Fruit fly (Drosophila melanogaster) whole organism, prepupa: ENCODE results near the gene Cdk12.

ENCODE experiments used
- Blimp-1 ChIP-seq: fragments of 200-800 bp; sonication (Bioruptor generic); optimal IDR thresholded peaks from 3 replicates; lab custom pipeline; 2017; ENCODE audit warnings: missing biosample characterization, missing genetic modification characterization, mild to moderate bottlenecking, moderate library complexity, missing genetic modification reagents
- CG10669 ChIP-seq: fragments of 200-800 bp; sonication (Bioruptor generic); optimal IDR thresholded peaks from 3 replicates; lab custom pipeline; 2018; ENCODE audit warnings: missing biosample characterization, mild to moderate bottlenecking, missing genetic modification characterization, moderate library complexity
- CG11762 ChIP-seq: fragments of 200-800 bp; sonication (Bioruptor generic); optimal IDR thresholded peaks from 3 replicates; lab custom pipeline; 2016; ENCODE audit warnings: missing biosample characterization, missing genetic modification characterization; ENCODE audit not compliant: insufficient read depth
- CG11902 ChIP-seq: fragments of 200-800 bp; sonication (Bioruptor generic); optimal IDR thresholded peaks from 3 replicates; lab custom pipeline; 2016; ENCODE audit warnings: missing biosample characterization, missing genetic modification characterization
- CG15336 ChIP-seq: fragments of 200-800 bp; sonication (Bioruptor generic); IDR thresholded peaks from 2 replicates; pipeline ENCODE4 v1.3.6; 2022; ENCODE audit warnings: missing biosample characterization, missing genetic modification characterization
- CG1621 ChIP-seq: fragments of 200-800 bp; sonication (Bioruptor generic); optimal IDR thresholded peaks from 3 replicates; lab custom pipeline; 2018; ENCODE audit warnings: missing biosample characterization, mild to moderate bottlenecking, missing genetic modification characterization
- CG31627 ChIP-seq: fragments of 200-800 bp; sonication (Bioruptor generic); optimal IDR thresholded peaks from 3 replicates; lab custom pipeline; 2016; ENCODE audit warnings: missing biosample characterization, missing genetic modification characterization
- CG32006 ChIP-seq: fragments of 200-800 bp; sonication (Bioruptor generic); optimal IDR thresholded peaks from 3 replicates; lab custom pipeline; 2017; ENCODE audit warnings: missing biosample characterization, mild to moderate bottlenecking, missing genetic modification characterization
- CG34406 ChIP-seq: fragments of 200-800 bp; sonication (Bioruptor generic); optimal IDR thresholded peaks from 3 replicates; lab custom pipeline; 2016; ENCODE audit warnings: missing biosample characterization, missing genetic modification characterization
- CG3919 ChIP-seq: fragments of 200-800 bp; sonication (Bioruptor generic); optimal IDR thresholded peaks from 3 replicates; lab custom pipeline; 2016; ENCODE audit warnings: missing biosample characterization, missing genetic modification characterization
- CG4318 ChIP-seq: fragments of 200-800 bp; sonication (Bioruptor generic); optimal IDR thresholded peaks from 3 replicates; lab custom pipeline; 2017; ENCODE audit warnings: missing biosample characterization, mild to moderate bottlenecking, missing genetic modification characterization
- CG6163 ChIP-seq: fragments of 200-800 bp; sonication (Bioruptor generic); IDR thresholded peaks from 3 replicates; pipeline ENCODE4 v1.3.6; 2022; ENCODE audit warnings: missing biosample characterization, missing genetic modification characterization
- CG6792 ChIP-seq: fragments of 200-800 bp; sonication (Bioruptor generic); optimal IDR thresholded peaks from 3 replicates; lab custom pipeline; 2016; ENCODE audit warnings: missing biosample characterization, missing genetic modification characterization
- CG6808 ChIP-seq: fragments of 200-800 bp; sonication (Bioruptor generic); optimal IDR thresholded peaks from 3 replicates; lab custom pipeline; 2017; ENCODE audit warnings: missing biosample characterization, missing genetic modification characterization, mild to moderate bottlenecking, moderate library complexity, missing genetic modification reagents
- CG6854 ChIP-seq: fragments of 200-800 bp; sonication (Bioruptor generic); optimal IDR thresholded peaks from 2 replicates; lab custom pipeline; 2017; ENCODE audit warnings: missing biosample characterization, mild to moderate bottlenecking, missing genetic modification characterization
- CG7368 ChIP-seq: fragments of 200-800 bp; sonication (Bioruptor generic); optimal IDR thresholded peaks from 3 replicates; lab custom pipeline; 2016; ENCODE audit warnings: missing biosample characterization, missing genetic modification characterization
- CG8119 ChIP-seq: fragments of 200-800 bp; sonication (Bioruptor generic); IDR thresholded peaks from 3 replicates; pipeline ENCODE4 v1.3.6; 2022; ENCODE audit warnings: missing biosample characterization, missing genetic modification characterization
- CG8319 ChIP-seq: fragments of 200-800 bp; sonication (Bioruptor generic); optimal IDR thresholded peaks from 3 replicates; lab custom pipeline; 2016; ENCODE audit warnings: missing biosample characterization, missing genetic modification characterization
- CG8632 ChIP-seq: fragments of 200-800 bp; sonication (Bioruptor generic); optimal IDR thresholded peaks from 3 replicates; lab custom pipeline; 2016; ENCODE audit warnings: missing biosample characterization, missing genetic modification characterization
- Eip78C ChIP-seq: fragments of 200-800 bp; sonication (Bioruptor generic); peaks from one replicate; lab custom pipeline; 2016; ENCODE audit warnings: missing biosample characterization, missing genetic modification characterization
- Ets21C ChIP-seq: fragments of 200-800 bp; sonication (Bioruptor generic); optimal IDR thresholded peaks from 3 replicates; lab custom pipeline; 2016; ENCODE audit warnings: missing biosample characterization, missing genetic modification characterization
- Gug ChIP-seq: fragments of 200-800 bp; sonication (Bioruptor generic); IDR thresholded peaks from 2 replicates; pipeline ENCODE4 v1.3.6; 2022; ENCODE audit warnings: missing biosample characterization, missing genetic modification characterization
- Hr38 ChIP-seq: sonication (Bioruptor generic); optimal IDR thresholded peaks from 2 replicates; lab custom pipeline; 2016; ENCODE audit warnings: missing biosample characterization, missing genetic modification characterization
- Hr39 ChIP-seq: fragments of 200-800 bp; sonication (Bioruptor generic); optimal IDR thresholded peaks from 2 replicates; lab custom pipeline; 2016; ENCODE audit warnings: missing biosample characterization, missing genetic modification characterization
- Hr4 ChIP-seq: fragments of 200-800 bp; sonication (Bioruptor generic); optimal IDR thresholded peaks from 3 replicates; lab custom pipeline; 2016; ENCODE audit warnings: missing biosample characterization, missing genetic modification characterization
- Lpt ChIP-seq: fragments of 200-800 bp; sonication (Bioruptor generic); optimal IDR thresholded peaks from 3 replicates; lab custom pipeline; 2016; ENCODE audit warnings: missing biosample characterization, missing genetic modification characterization
- Met ChIP-seq: fragments of 200-800 bp; sonication (Bioruptor generic); optimal IDR thresholded peaks from 3 replicates; lab custom pipeline; 2016; ENCODE audit warnings: missing biosample characterization, missing genetic modification characterization
- Sox15 ChIP-seq: fragments of 200-800 bp; sonication (Bioruptor generic); optimal IDR thresholded peaks from 3 replicates; lab custom pipeline; 2016; ENCODE audit warnings: missing biosample characterization, missing genetic modification characterization
- achi ChIP-seq: fragments of 200-800 bp; sonication (Bioruptor generic); optimal IDR thresholded peaks from 3 replicates; lab custom pipeline; 2016; ENCODE audit warnings: missing biosample characterization, missing genetic modification characterization
- cyc ChIP-seq: fragments of 200-800 bp; sonication (Bioruptor generic); optimal IDR thresholded peaks from 3 replicates; lab custom pipeline; 2016; ENCODE audit warnings: missing biosample characterization, missing genetic modification characterization
- dsx ChIP-seq: fragments of 200-800 bp; optimal IDR thresholded peaks from 3 replicates; lab custom pipeline; 2019; ENCODE audit warnings: missing biosample characterization, mild to moderate bottlenecking, missing genetic modification characterization, moderate library complexity; ENCODE audit not compliant: poor library complexity, severe bottlenecking
- fd59A ChIP-seq: fragments of 200-800 bp; sonication (Bioruptor generic); optimal IDR thresholded peaks from 2 replicates; lab custom pipeline; 2017; ENCODE audit warnings: missing biosample characterization, mild to moderate bottlenecking, missing genetic modification characterization, missing genetic modification reagents
- fkh ChIP-seq: fragments of 200-800 bp; sonication (Bioruptor generic); optimal IDR thresholded peaks from 3 replicates; lab custom pipeline; 2017; ENCODE audit warnings: missing biosample characterization, mild to moderate bottlenecking, missing genetic modification characterization, moderate library complexity
- lz ChIP-seq: fragments of 200-800 bp; sonication (Bioruptor generic); optimal IDR thresholded peaks from 3 replicates; lab custom pipeline; 2016; ENCODE audit warnings: missing biosample characterization, missing genetic modification characterization
- net ChIP-seq: fragments of 200-800 bp; sonication (Bioruptor generic); optimal IDR thresholded peaks from 3 replicates; lab custom pipeline; 2016; ENCODE audit warnings: missing biosample characterization, missing genetic modification characterization
- pdm3 ChIP-seq: fragments of 200-800 bp; sonication (Bioruptor generic); optimal IDR thresholded peaks from 3 replicates; lab custom pipeline; 2016; ENCODE audit warnings: missing biosample characterization, missing genetic modification characterization
- ss ChIP-seq, 2 experiments: fragments of 200-800 bp; sonication (Bioruptor generic); optimal IDR thresholded peaks; 2 replicates in 1 of 2; 3 replicates in 1 of 2; lab custom pipeline; 2017 to 2018; ENCODE audit warnings: mild to moderate bottlenecking in 2 of 2, missing biosample characterization in 2 of 2, missing genetic modification characterization in 2 of 2, moderate library complexity in 1 of 2
- svp ChIP-seq: fragments of 200-800 bp; sonication (Bioruptor generic); peaks from one replicate; lab custom pipeline; 2016; ENCODE audit warnings: missing biosample characterization, missing genetic modification characterization
- topi ChIP-seq: fragments of 200-800 bp; sonication (Bioruptor generic); optimal IDR thresholded peaks from 3 replicates; lab custom pipeline; 2016; ENCODE audit warnings: missing biosample characterization, missing genetic modification characterization
- vri ChIP-seq: fragments of 200-800 bp; sonication (Bioruptor generic); optimal IDR thresholded peaks from 3 replicates; lab custom pipeline; 2016; ENCODE audit warnings: missing biosample characterization, mild to moderate bottlenecking, missing genetic modification characterization

Gene Cdk12

DNA sequence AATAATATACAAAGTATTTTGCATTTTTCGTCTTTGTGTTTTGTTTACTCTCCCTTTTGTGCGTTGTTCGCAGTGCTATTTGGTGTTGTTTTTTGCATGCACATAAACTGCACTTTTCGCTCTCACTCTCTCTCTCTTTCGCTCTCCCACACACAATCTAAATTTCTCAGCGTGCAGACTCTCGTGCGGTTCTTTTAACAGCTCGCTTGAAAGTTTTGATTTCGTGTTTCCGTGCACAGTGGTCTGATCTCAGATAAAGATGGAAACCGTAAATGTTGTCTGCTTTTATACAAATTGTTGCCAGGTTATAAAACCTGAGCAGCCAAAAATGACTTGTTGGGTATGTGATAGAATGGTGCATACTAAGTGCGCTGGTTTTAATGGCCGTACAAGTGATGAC, 30.7 kb upstream of the Cdk12 start:
- TF ChIP-seq CG15336 (peak; percentile 55; the same call in 1 of the 2 replicates), dsx (GFP tag; lab: Kevin White, UChicago) (peak; percentile 40), CG8119 (GFP tag; lab: Robert Waterston, UW) (peak; percentile 55), CG6163 (GFP tag; lab: Robert Waterston, UW) (peak; percentile 57; the same call in 2 of the 3 replicates)

DNA sequence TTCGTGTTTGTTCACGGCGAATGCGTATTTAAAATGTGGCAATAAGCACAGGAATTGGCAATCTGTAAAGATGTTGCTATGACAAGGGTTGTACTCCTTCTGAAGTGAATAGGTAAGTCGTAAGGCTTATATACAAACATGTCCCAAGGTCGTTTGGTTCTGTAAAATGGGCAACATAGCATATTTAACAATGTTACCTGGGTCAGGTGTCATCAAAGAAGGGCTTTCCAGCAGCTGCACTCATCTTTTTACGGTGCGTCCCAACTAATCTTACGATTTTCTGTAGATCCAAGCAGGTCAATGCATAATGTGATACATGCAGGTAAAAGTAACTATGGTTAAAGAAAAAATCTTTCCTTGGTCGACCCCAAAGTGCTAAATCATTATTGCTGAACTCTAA, 25.6 kb upstream of the Cdk12 start, which contains the start of gene Neu2:
Neu2 (minus strand) TSS at position 101 of the 400 bp plus-strand sequence.
- TF ChIP-seq CG4318 (GFP tag; lab: Kevin White, UChicago) (no peak), CG6792 (GFP tag; lab: Kevin White, UChicago) (no peak), net (GFP tag; lab: Kevin White, UChicago) (no peak), Blimp-1 (GFP tag; lab: Kevin White, UChicago) (no peak), Hr39 (GFP tag; lab: Kevin White, UChicago) (no peak), fd59A (GFP tag; lab: Kevin White, UChicago) (no peak), CG6163 (GFP tag; lab: Robert Waterston, UW) (no peak), CG10669 (GFP tag; lab: Kevin White, UChicago) (no peak), svp (GFP tag; lab: Kevin White, UChicago) (no peak), vri (no peak), CG7368 (no peak), CG32006 (GFP tag; lab: Kevin White, UChicago) (no peak), CG11902 (GFP tag; lab: Kevin White, UChicago) (no peak), cyc (no peak), topi (GFP tag; lab: Kevin White, UChicago) (no peak), Eip78C (no peak), Hr38 (GFP tag; lab: Kevin White, UChicago) (no peak), Sox15 (GFP tag; lab: Kevin White, UChicago) (no peak), Ets21C (no peak), Lpt (GFP tag; lab: Kevin White, UChicago) (no peak)

DNA sequence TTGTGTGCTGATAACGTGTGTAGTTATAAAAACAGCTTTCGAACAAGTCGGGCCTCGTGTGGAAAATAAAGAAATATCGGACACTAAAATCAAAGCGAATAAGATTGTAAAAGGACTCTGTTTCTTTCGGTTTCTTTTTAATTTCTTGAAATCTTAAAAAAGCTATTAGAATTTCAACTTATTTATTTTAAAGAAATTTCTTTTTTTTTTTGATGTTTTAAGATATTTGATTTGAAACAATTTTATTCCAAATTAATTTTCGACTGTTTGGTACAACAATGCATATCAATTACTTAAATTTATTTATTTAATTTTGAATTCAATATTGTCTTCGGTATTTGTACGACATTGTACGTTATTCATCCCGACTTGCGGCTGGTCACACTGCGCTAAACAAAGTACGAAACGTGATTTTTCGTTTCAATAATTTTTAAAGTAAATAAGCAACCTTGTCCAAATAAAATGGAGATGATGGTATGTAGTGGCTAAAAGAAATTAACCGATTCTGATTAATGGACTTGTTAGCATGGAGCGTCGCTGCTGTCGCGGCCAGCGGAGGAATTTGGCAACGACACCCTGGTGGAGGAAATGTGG, 23.3 kb upstream of the Cdk12 start, which contains the start of the genes CG7202 and CG7519:
CG7202 (minus strand) TSS at position 51 of the 594 bp plus-strand sequence.
CG7519 (plus strand) TSS at position 361 of the 594 bp plus-strand sequence.
- TF ChIP-seq fkh = peak; percentile 77
- no peak for TF ChIP-seq Gug (GFP tag; lab: Robert Waterston, UW)
- peak; percentile 90 for TF ChIP-seq dsx (GFP tag; lab: Kevin White, UChicago)
- TF ChIP-seq, all 60 proteins: peak for 2

DNA sequence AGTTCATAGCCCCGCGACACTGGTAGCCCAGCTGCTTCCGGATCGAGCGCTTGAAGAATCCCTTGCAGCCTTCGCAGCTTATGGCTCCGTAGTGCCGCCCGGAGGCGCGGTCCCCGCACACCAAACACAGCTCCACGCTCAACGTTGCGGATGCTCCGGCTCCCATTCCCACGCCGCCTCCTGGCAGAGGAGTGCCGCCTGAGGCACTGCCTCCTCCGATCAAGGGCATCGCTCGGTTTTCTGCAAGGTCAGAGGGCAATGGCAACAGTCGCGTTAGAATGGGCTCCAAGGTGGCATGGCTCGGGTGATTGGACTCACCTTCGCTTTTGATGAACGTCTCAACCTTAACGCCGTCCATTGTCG, 19.6 kb upstream of the Cdk12 start:
- no peak for TF ChIP-seq achi (GFP tag; lab: Kevin White, UChicago)

DNA sequence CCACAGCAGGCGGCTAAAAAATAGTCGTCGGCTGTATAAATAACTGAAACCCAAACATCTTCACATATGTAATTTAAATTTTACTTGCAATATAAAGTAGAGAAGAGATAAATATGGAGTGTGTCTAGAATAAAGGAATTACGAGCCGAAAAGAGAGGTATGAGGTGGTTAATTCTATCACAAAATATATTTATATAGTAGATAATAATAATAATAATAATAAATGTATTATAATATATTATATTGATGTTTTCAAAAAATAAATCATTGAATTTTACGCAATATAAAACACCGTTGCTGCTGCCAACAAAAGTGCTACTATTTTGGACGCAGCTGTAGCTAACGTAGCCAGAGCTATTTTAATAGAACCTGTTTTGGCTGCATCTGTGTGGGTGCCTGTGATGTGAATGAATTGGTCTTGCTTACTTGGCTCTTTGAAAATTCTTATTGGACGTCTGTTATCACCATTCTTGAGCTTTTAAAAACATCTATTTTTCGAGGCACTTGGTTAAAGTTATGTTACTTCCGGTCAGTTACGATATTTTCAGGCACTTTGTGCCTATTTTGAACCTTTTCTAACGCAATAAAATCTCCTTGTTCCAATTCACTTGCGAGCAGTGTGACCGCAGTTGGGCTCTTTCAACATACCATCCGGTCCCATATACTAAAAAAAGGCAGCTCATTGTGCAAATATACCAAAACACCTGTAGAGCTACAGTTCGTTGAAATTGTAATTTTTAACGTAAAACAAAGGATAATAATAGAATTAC, 19.1 kb upstream of the Cdk12 start, which contains the start of gene Hr78:
Hr78 (minus strand) TSS at position 630 of the 770 bp plus-strand sequence.
- TF ChIP-seq Lpt (GFP tag; lab: Kevin White, UChicago) (peak; percentile 60), CG11762 (GFP tag; lab: Kevin White, UChicago) (peak; percentile 76), CG1621 (tag; lab: Kevin White, UChicago) (peak; percentile 36), CG3919 (GFP tag; lab: Kevin White, UChicago) (peak; percentile 81), CG6792 (GFP tag; lab: Kevin White, UChicago) (peak; percentile 76), Gug (GFP tag; lab: Robert Waterston, UW) (peak; percentile 36; the same call in 1 of the 2 replicates), CG6854 (GFP tag; lab: Kevin White, UChicago) (peak; percentile 56), svp (GFP tag; lab: Kevin White, UChicago) (no peak), Sox15 (GFP tag; lab: Kevin White, UChicago) (peak; percentile 27), Hr4 (GFP tag; lab: Kevin White, UChicago) (no peak), CG31627 (GFP tag; lab: Kevin White, UChicago) (peak; percentile 2), CG34406 (GFP tag; lab: Kevin White, UChicago) (peak; percentile 89), ss (GFP tag; optimal IDR thresholded peaks at IDR 0.05; lab: Kevin White, UChicago) (peak in 1 of 2 experiments; percentile 84), CG15336 (peak; percentile 88), Hr38 (GFP tag; lab: Kevin White, UChicago) (no peak), CG8632 (GFP tag; lab: Kevin White, UChicago) (peak; percentile 91), Eip78C (peak; percentile 89), Hr39 (GFP tag; lab: Kevin White, UChicago) (no peak), lz (GFP tag; lab: Kevin White, UChicago) (peak; percentile 33), CG6808 (GFP tag; lab: Kevin White, UChicago) (peak; percentile 80), Met (peak; percentile 59), CG32006 (GFP tag; lab: Kevin White, UChicago) (peak; percentile 92), CG8319 (peak; percentile 44), fkh (peak; percentile 28), pdm3 (peak; percentile 29)
